Fruit fly (Drosophila melanogaster): ENCODE measurements around the gene CG6707.

Gene CG6707

dm6 chr3L:9888630-9889130, 9.7 kb downstream of the CG6707 start, which contains the start of the genes Taf2 and CalpB (continued):
- peak; percentile 73 for TF ChIP-seq Oli (tag; optimal IDR thresholded peaks at IDR 0.05)
- no peak for TF ChIP-seq C15 (GFP tag; IDR thresholded peaks at IDR 0.05)
- TF ChIP-seq esg (GFP tag; conservative IDR thresholded peaks at IDR 0.05): peak; percentile 59
- peak; percentile 84 for TF ChIP-seq CG12104 (GFP tag; optimal IDR thresholded peaks at IDR 0.05)
- peak; percentile 72 for TF ChIP-seq croc (GFP tag; conservative IDR thresholded peaks at IDR 0.05)
- TF ChIP-seq mam (GFP tag; optimal IDR thresholded peaks at IDR 0.05): peak; percentile 36
- peak; percentile 69; the same call in 2 of the 3 replicates for TF ChIP-seq CG11456 (GFP tag; IDR thresholded peaks at IDR 0.05)
- peak; percentile 77; the same call in 1 of the 2 replicates for TF ChIP-seq ttk (GFP tag; IDR thresholded peaks at IDR 0.05)
- no peak for TF ChIP-seq abd-A (tag; optimal IDR thresholded peaks at IDR 0.05)
- no peak for TF ChIP-seq ac (GFP tag; optimal IDR thresholded peaks at IDR 0.05)
- peak; percentile 78 for TF ChIP-seq CG12299 (tag; optimal IDR thresholded peaks at IDR 0.05)
- TF ChIP-seq gsb (GFP tag; IDR thresholded peaks at IDR 0.05): peak; percentile 62
- TF ChIP-seq ftz-f1 (GFP tag; optimal IDR thresholded peaks at IDR 0.05): no peak
- no peak for TF ChIP-seq Poxn (GFP tag; IDR thresholded peaks at IDR 0.05)
- TF ChIP-seq klu (GFP tag; IDR thresholded peaks at IDR 0.05): peak; percentile 70; the same call in 1 of the 2 replicates
- no peak for TF ChIP-seq yki (optimal IDR thresholded peaks at IDR 0.05)
- TF ChIP-seq peb (GFP tag; IDR thresholded peaks at IDR 0.05): peak; percentile 34; the same call in 1 of the 2 replicates
- no peak for TF ChIP-seq Vsx1 (GFP tag; optimal IDR thresholded peaks at IDR 0.05)
- TF ChIP-seq zfh2 (GFP tag; optimal IDR thresholded peaks at IDR 0.05): peak; percentile 60
- peak; percentile 85 for TF ChIP-seq CG9817 (tag; optimal IDR thresholded peaks at IDR 0.05)
- TF ChIP-seq nau (GFP tag; optimal IDR thresholded peaks at IDR 0.05): no peak
- no peak for TF ChIP-seq exex (tag; optimal IDR thresholded peaks at IDR 0.05)
- TF ChIP-seq CG3726 (GFP tag; IDR thresholded peaks at IDR 0.05): peak; percentile 5; the same call in 1 of the 3 replicates
- peak in 1 of 2 experiments; percentile 65 for TF ChIP-seq Hr78 (GFP tag; optimal IDR thresholded peaks at IDR 0.05)
- TF ChIP-seq ash1 (GFP tag; optimal IDR thresholded peaks at IDR 0.05): no peak
- TF ChIP-seq btn (GFP tag; optimal IDR thresholded peaks at IDR 0.05): no peak
- no peak for TF ChIP-seq TFAM (GFP tag; optimal IDR thresholded peaks at IDR 0.05)
- TF ChIP-seq CG33557 (GFP tag; optimal IDR thresholded peaks at IDR 0.05): peak; percentile 81
- peak; percentile 82 for TF ChIP-seq HLH3B (GFP tag; IDR thresholded peaks at IDR 0.05)
- peak; percentile 38 for TF ChIP-seq psq (GFP tag; optimal IDR thresholded peaks at IDR 0.05)
- no peak for TF ChIP-seq CG7987 (GFP tag; optimal IDR thresholded peaks at IDR 0.05)
- TF ChIP-seq scrt (GFP tag; optimal IDR thresholded peaks at IDR 0.05): peak; percentile 56
- TF ChIP-seq Meics (GFP tag; optimal IDR thresholded peaks at IDR 0.05): peak; percentile 92
- TF ChIP-seq CkIIα-i1 (GFP tag; IDR thresholded peaks at IDR 0.05): no peak
- peak; percentile 67 for TF ChIP-seq CG12942 (GFP tag; optimal IDR thresholded peaks at IDR 0.05)
- peak; percentile 64 for TF ChIP-seq CG8359 (GFP tag; optimal IDR thresholded peaks at IDR 0.05; ENCODE audit: borderline replicate concordance)
- peak; percentile 81 for TF ChIP-seq E2f1 (GFP tag; IDR thresholded peaks at IDR 0.05)
- TF ChIP-seq sisA (GFP tag; IDR thresholded peaks at IDR 0.05): peak; percentile 69
- peak; percentile 27 for TF ChIP-seq Dad (GFP tag; optimal IDR thresholded peaks at IDR 0.05)
- TF ChIP-seq Nf-YC (tag; optimal IDR thresholded peaks at IDR 0.05): no peak
- peak; percentile 76 for TF ChIP-seq Aef1 (GFP tag; IDR thresholded peaks at IDR 0.05)
- no peak for TF ChIP-seq pfk (GFP tag; optimal IDR thresholded peaks at IDR 0.05)
- peak; percentile 82 for TF ChIP-seq MBD-R2 (GFP tag; IDR thresholded peaks at IDR 0.05)
- TF ChIP-seq gfzf (GFP tag; optimal IDR thresholded peaks at IDR 0.05): peak; percentile 52
- TF ChIP-seq CG10565 (GFP tag; optimal IDR thresholded peaks at IDR 0.05): no peak
- peak; percentile 73; the same call in 1 of the 2 replicates for TF ChIP-seq CG6272 (GFP tag; IDR thresholded peaks at IDR 0.05)
- TF ChIP-seq Dip3 (GFP tag; optimal IDR thresholded peaks at IDR 0.05): peak; percentile 39
- TF ChIP-seq seq (GFP tag; IDR thresholded peaks at IDR 0.05): peak; percentile 56; the same call in 1 of the 2 replicates
- TF ChIP-seq CG12659 (GFP tag; optimal IDR thresholded peaks at IDR 0.05): peak; percentile 91
- peak; percentile 11 for TF ChIP-seq D19B (GFP tag; optimal IDR thresholded peaks at IDR 0.05)
- no peak for TF ChIP-seq zen2 (GFP tag; IDR thresholded peaks at IDR 0.05; ENCODE audit: partially characterized antibody)

Measured in whole organism, embryonic.